Fruit fly (Drosophila melanogaster) whole organism, pupa: ENCODE results near the gene RtGEF.

ENCODE experiments used
- CG12605 ChIP-seq: fragments of 200-800 bp; sonication (Bioruptor generic); IDR thresholded peaks from 2 replicates; pipeline ENCODE4 v1.3.6; 2022; ENCODE audit warnings: missing biosample characterization, missing genetic modification characterization
- CG13204 ChIP-seq: fragments of 200-800 bp; sonication (Bioruptor generic); optimal IDR thresholded peaks from 2 replicates; lab custom pipeline; 2018; ENCODE audit warnings: missing biosample characterization, mild to moderate bottlenecking, missing genetic modification characterization, moderate library complexity
- CG15710 ChIP-seq: fragments of 200-800 bp; sonication (Bioruptor generic); optimal IDR thresholded peaks from 2 replicates; lab custom pipeline; 2018; ENCODE audit warnings: missing biosample characterization, mild to moderate bottlenecking, missing genetic modification characterization, moderate library complexity
- CG17806 ChIP-seq: fragments of 200-800 bp; sonication (Bioruptor generic); optimal IDR thresholded peaks from 2 replicates; lab custom pipeline; 2018; ENCODE audit warnings: missing biosample characterization, mild to moderate bottlenecking, missing genetic modification characterization, moderate library complexity
- CG32121 ChIP-seq: fragments of 200-800 bp; sonication (Bioruptor generic); IDR thresholded peaks from 2 replicates; pipeline ENCODE4 v1.3.6; 2022; ENCODE audit warnings: missing biosample characterization, missing genetic modification characterization
- CG9948 ChIP-seq: fragments of 200-800 bp; sonication (Bioruptor generic); optimal IDR thresholded peaks from 2 replicates; lab custom pipeline; 2018; ENCODE audit warnings: missing biosample characterization, mild to moderate bottlenecking, missing genetic modification characterization, moderate library complexity
- D1 ChIP-seq: fragments of 200-800 bp; sonication (Bioruptor generic); optimal IDR thresholded peaks from 2 replicates; lab custom pipeline; 2018; ENCODE audit warnings: missing biosample characterization, mild to moderate bottlenecking, missing genetic modification characterization, moderate library complexity
- Ets98B ChIP-seq: fragments of 200-800 bp; sonication (Bioruptor generic); IDR thresholded peaks from 2 replicates; pipeline ENCODE4 v1.3.6; 2022; ENCODE audit warnings: missing biosample characterization, missing genetic modification characterization
- Pif1A ChIP-seq: fragments of 200-800 bp; sonication (Bioruptor generic); optimal IDR thresholded peaks from 3 replicates; lab custom pipeline; 2016; ENCODE audit warnings: missing biosample characterization, missing genetic modification characterization
- Pif1B ChIP-seq: fragments of 200-800 bp; sonication (Bioruptor generic); optimal IDR thresholded peaks from 3 replicates; lab custom pipeline; 2016; ENCODE audit warnings: missing biosample characterization, missing genetic modification characterization

DNA sequence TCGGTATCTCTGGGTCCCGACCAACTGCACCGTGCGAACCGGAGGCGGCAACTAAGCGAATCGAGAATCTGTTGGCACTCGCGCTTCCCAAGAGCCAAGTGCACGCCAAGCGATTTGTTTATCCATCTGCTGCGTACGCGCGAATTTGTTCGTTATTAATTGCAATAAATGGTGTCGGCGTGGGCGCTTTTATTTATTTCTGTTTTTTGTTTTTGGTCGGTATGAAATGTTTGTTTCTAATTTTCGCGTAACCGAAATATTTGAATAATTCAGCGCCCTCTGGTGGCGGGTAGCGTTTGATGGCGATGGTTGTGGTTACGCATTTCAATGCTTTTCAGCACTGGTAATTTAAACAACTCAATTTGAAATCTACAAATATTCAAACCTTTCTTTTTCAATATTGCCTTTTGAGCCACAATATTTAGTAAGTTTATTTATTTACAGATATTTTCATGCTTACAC lies 64.5 kb downstream of the RtGEF start, which contains the start of gene CG10947:
- TF ChIP-seq Ets98B (GFP tag; lab: Robert Waterston, UW) (0 out of 2 replicates have a peak, but pooled peaks have one; percentile 16), CG12605 (no peak), CG9948 (no peak), D1 (tag; lab: Kevin White, UChicago) (no peak), CG17806 (tag; lab: Kevin White, UChicago) (no peak), CG15710 (peak; percentile 16), CG32121 (GFP tag; lab: Robert Waterston, UW) (no peak), CG13204 (GFP tag; lab: Kevin White, UChicago) (no peak), Pif1A (GFP tag; lab: Kevin White, UChicago) (peak; percentile 6), Pif1B (GFP tag; lab: Kevin White, UChicago) (no peak)
